Worm (Caenorhabditis elegans): ENCODE measurements around the gene F09B12.5.

F09B12.5 gene

ce11 chrX:15097763-15098162 lies 13.3 kb downstream of the F09B12.5 start, which contains the start of gene F09B12.3:
F09B12.3 (minus strand) TSS chrX:15097954.
- TF ChIP-seq pqm-1 (tag; optimal IDR thresholded peaks at IDR 0.05): peak; percentile 94
- no peak for TF ChIP-seq duxl-1 (tag; optimal IDR thresholded peaks at IDR 0.05; ENCODE audit: poor library complexity)
- peak; percentile 35 for TF ChIP-seq dve-1 (tag; optimal IDR thresholded peaks at IDR 0.05; ENCODE audit: insufficient read depth)
- TF ChIP-seq nhr-77 (tag; optimal IDR thresholded peaks at IDR 0.05): peak; percentile 10
- TF ChIP-seq dmd-6 (GFP tag; IDR thresholded peaks at IDR 0.05): peak; percentile 51
- no peak for TF ChIP-seq aha-1 (tag)
- TF ChIP-seq pha-4 (GFP tag; IDR thresholded peaks at IDR 0.05): no peak
- no peak for TF ChIP-seq pha-4 (tag; optimal IDR thresholded peaks at IDR 0.05)
- no peak for TF ChIP-seq ces-1 (GFP tag; optimal IDR thresholded peaks at IDR 0.05)
- TF ChIP-seq hlh-11 (tag; optimal IDR thresholded peaks at IDR 0.05): peak; percentile 27
- no peak for TF ChIP-seq lin-39 (tag; optimal IDR thresholded peaks at IDR 0.05)
- TF ChIP-seq daf-16 (GFP tag; optimal IDR thresholded peaks at IDR 0.05): no peak
- TF ChIP-seq daf-16 (tag; optimal IDR thresholded peaks at IDR 0.05): peak; percentile 52
- no peak for TF ChIP-seq nhr-25 (tag; optimal IDR thresholded peaks at IDR 0.05; ENCODE audit: borderline replicate concordance, insufficient read depth)
- no peak for TF ChIP-seq nhr-6 (tag; optimal IDR thresholded peaks at IDR 0.05)
- TF ChIP-seq hmg-1.1 (GFP tag; IDR thresholded peaks at IDR 0.05): no peak
- peak; percentile 45 for TF ChIP-seq nhr-28 (tag; optimal IDR thresholded peaks at IDR 0.05)
- no peak for TF ChIP-seq unc-130 (GFP tag; optimal IDR thresholded peaks at IDR 0.05)

ce11 chrX:15100369-15100963 lies 16.0 kb downstream of the F09B12.5 start, which contains the start of gene dhhc-1:
dhhc-1 (minus strand) TSS chrX:15100419.
- TF ChIP-seq tra-1 (GFP tag; IDR thresholded peaks at IDR 0.05) (no peak), attf-4 (tag; optimal IDR thresholded peaks at IDR 0.05) (no peak), jun-1 (tag; optimal IDR thresholded peaks at IDR 0.05) (no peak), nhr-237 (tag; optimal IDR thresholded peaks at IDR 0.05) (no peak), hmg-1.1 (GFP tag; IDR thresholded peaks at IDR 0.05) (peak; percentile 80), saeg-2 (GFP tag; IDR thresholded peaks at IDR 0.05) (no peak), mxl-2 (GFP tag; conservative IDR thresholded peaks at IDR 0.05) (no peak), zip-2 (tag; optimal IDR thresholded peaks at IDR 0.05) (no peak), D1046.2 (GFP tag; IDR thresholded peaks at IDR 0.05) (no peak), pha-4 (GFP tag; IDR thresholded peaks at IDR 0.05) (no peak), pha-4 (tag; optimal IDR thresholded peaks at IDR 0.05) (no peak), vab-7 (GFP tag; IDR thresholded peaks at IDR 0.05) (no peak), unc-130 (GFP tag; optimal IDR thresholded peaks at IDR 0.05) (no peak), nhr-111 (GFP tag; optimal IDR thresholded peaks at IDR 0.05) (no peak), zfp-3 (GFP tag; conservative IDR thresholded peaks at IDR 0.05) (no peak), F37D6.2 (tag; optimal IDR thresholded peaks at IDR 0.05) (no peak), lim-7 (GFP tag; IDR thresholded peaks at IDR 0.05) (no peak), mes-2 (tag; optimal IDR thresholded peaks at IDR 0.05; ENCODE audit: poor library complexity, severe bottlenecking) (peak; percentile 49), nhr-41 (GFP tag; IDR thresholded peaks at IDR 0.05) (peak; percentile 74; the same call in 1 of the 2 replicates), aly-2 (tag; optimal IDR thresholded peaks at IDR 0.05) (no peak), dmd-8 (GFP tag; IDR thresholded peaks at IDR 0.05) (no peak), ceh-82 (tag; optimal IDR thresholded peaks at IDR 0.05) (no peak), T20F7.1 (GFP tag; optimal IDR thresholded peaks at IDR 0.05) (no peak), nhr-48 (tag; optimal IDR thresholded peaks at IDR 0.05) (no peak), zip-11 (GFP tag; IDR thresholded peaks at IDR 0.05) (no peak), egl-43 (GFP tag; IDR thresholded peaks at IDR 0.05) (0 out of 2 replicates have a peak, but pooled peaks have one; percentile 3), skn-1 (tag; optimal IDR thresholded peaks at IDR 0.05) (no peak), unc-62 (GFP tag; optimal IDR thresholded peaks at IDR 0.05 in 1 of 2) (peak in 1 of 2 experiments; percentile 75), unc-62 (tag; optimal IDR thresholded peaks at IDR 0.05) (no peak), hlh-30 (tag; optimal IDR thresholded peaks at IDR 0.05; ENCODE audit: insufficient read depth) (peak; percentile 33), hif-1 (tag; optimal IDR thresholded peaks at IDR 0.05) (no peak), ctbp-1 (GFP tag; IDR thresholded peaks at IDR 0.05) (no peak), egl-27 (tag; optimal IDR thresholded peaks at IDR 0.05) (no peak), F44E2.7 (GFP tag; IDR thresholded peaks at IDR 0.05) (no peak), mep-1 (tag; optimal IDR thresholded peaks at IDR 0.05) (peak; percentile 43), madf-9 (GFP tag; conservative IDR thresholded peaks at IDR 0.05) (no peak)
